Worm (Caenorhabditis elegans) whole organism, L2 larva: Measurements from ENCODE around the gene F07C3.3.

ENCODE experiments used
- R02D3.7 ChIP-seq: fragments of 150-350 bp; optimal IDR thresholded peaks from 2 replicates; lab custom pipeline; 2014; ENCODE audit warnings: missing biosample characterization, missing genetic modification characterization
- elt-1 ChIP-seq: fragments of 150-350 bp; optimal IDR thresholded peaks from 2 replicates; lab custom pipeline; 2014; ENCODE audit warnings: missing biosample characterization, missing genetic modification characterization
- fos-1 ChIP-seq: fragments of 150-350 bp; optimal IDR thresholded peaks from 2 replicates; lab custom pipeline; 2014; ENCODE audit warnings: missing biosample characterization, missing genetic modification characterization
- lin-13 ChIP-seq: fragments of 150-350 bp; optimal IDR thresholded peaks from 2 replicates; lab custom pipeline; 2014; ENCODE audit warnings: missing biosample characterization, missing genetic modification reagents, missing genetic modification characterization
- lin-39 ChIP-seq: fragments of 150-350 bp; optimal IDR thresholded peaks from 2 replicates; lab custom pipeline; 2014; ENCODE audit warnings: missing biosample characterization, missing genetic modification reagents, missing genetic modification characterization
- nhr-10 ChIP-seq: sonication (generic microtip); optimal IDR thresholded peaks from 2 replicates; lab custom pipeline; 2017; ENCODE audit warnings: missing biosample characterization, missing genetic modification characterization
- nhr-11 ChIP-seq: fragments of 150-350 bp; optimal IDR thresholded peaks from 2 replicates; lab custom pipeline; 2014; ENCODE audit warnings: missing biosample characterization, missing genetic modification characterization
- nhr-237 ChIP-seq: fragments of 150-350 bp; optimal IDR thresholded peaks from 2 replicates; lab custom pipeline; 2014; ENCODE audit warnings: missing biosample characterization, missing genetic modification characterization
- nhr-25 ChIP-seq: fragments of 150-350 bp; sonication (generic microtip); optimal IDR thresholded peaks from 3 replicates; lab custom pipeline; 2014; ENCODE audit warnings: missing biosample characterization, missing genetic modification characterization

DNA sequence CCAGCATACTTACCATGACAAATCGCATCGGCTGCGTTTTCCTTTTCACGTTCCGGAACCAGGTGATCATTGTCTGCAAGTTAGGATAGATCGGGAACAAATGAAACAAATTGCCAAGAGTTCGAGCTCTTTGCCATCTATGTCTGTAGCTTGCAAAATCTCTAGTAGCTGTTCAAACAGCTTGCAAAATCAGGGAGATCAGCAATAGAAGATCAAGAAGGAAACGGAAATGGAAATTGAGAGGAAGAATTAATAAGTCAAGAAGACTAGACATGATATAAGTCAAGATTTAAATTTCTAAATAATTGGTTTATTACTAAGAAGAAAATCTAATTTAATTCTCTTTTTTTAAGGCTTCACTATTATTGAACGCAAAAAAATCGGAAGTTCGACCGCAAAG lies at the start of gene F07C3.3:
- no peak for TF ChIP-seq R02D3.7
- no peak for TF ChIP-seq nhr-11 (tag; lab: Kevin White, UChicago)
- no peak for TF ChIP-seq lin-39 (tag; lab: Kevin White, UChicago)
- no peak for TF ChIP-seq nhr-237
- TF ChIP-seq elt-1 (tag; lab: Kevin White, UChicago): no peak
- TF ChIP-seq lin-13 (GFP tag; lab: Kevin White, UChicago): no peak
- TF ChIP-seq nhr-25: no peak
- TF ChIP-seq nhr-10 (tag; lab: Kevin White, UChicago): no peak
- no peak for TF ChIP-seq fos-1
